Fruit fly (Drosophila melanogaster) whole organism, prepupa: Measurements from ENCODE around the gene Dyro.

ENCODE experiments used
- Blimp-1 ChIP-seq: fragments of 200-800 bp; sonication (Bioruptor generic); optimal IDR thresholded peaks from 3 replicates; lab custom pipeline; 2017; ENCODE audit warnings: missing biosample characterization, missing genetic modification characterization, mild to moderate bottlenecking, moderate library complexity, missing genetic modification reagents
- CG10669 ChIP-seq: fragments of 200-800 bp; sonication (Bioruptor generic); optimal IDR thresholded peaks from 3 replicates; lab custom pipeline; 2018; ENCODE audit warnings: missing biosample characterization, mild to moderate bottlenecking, missing genetic modification characterization, moderate library complexity
- CG11294 ChIP-seq: fragments of 200-800 bp; sonication (Bioruptor generic); IDR thresholded peaks from 2 replicates; pipeline ENCODE4 v1.3.6; 2022; ENCODE audit warnings: missing biosample characterization, missing genetic modification characterization
- CG11762 ChIP-seq: fragments of 200-800 bp; sonication (Bioruptor generic); optimal IDR thresholded peaks from 3 replicates; lab custom pipeline; 2016; ENCODE audit warnings: missing biosample characterization, missing genetic modification characterization; ENCODE audit not compliant: insufficient read depth
- CG11902 ChIP-seq: fragments of 200-800 bp; sonication (Bioruptor generic); optimal IDR thresholded peaks from 3 replicates; lab custom pipeline; 2016; ENCODE audit warnings: missing biosample characterization, missing genetic modification characterization
- CG15336 ChIP-seq: fragments of 200-800 bp; sonication (Bioruptor generic); IDR thresholded peaks from 2 replicates; pipeline ENCODE4 v1.3.6; 2022; ENCODE audit warnings: missing biosample characterization, missing genetic modification characterization
- CG1621 ChIP-seq: fragments of 200-800 bp; sonication (Bioruptor generic); optimal IDR thresholded peaks from 3 replicates; lab custom pipeline; 2018; ENCODE audit warnings: missing biosample characterization, mild to moderate bottlenecking, missing genetic modification characterization
- CG16779 ChIP-seq: fragments of 200-800 bp; sonication (Bioruptor generic); optimal IDR thresholded peaks from 3 replicates; lab custom pipeline; 2017; ENCODE audit warnings: missing biosample characterization, mild to moderate bottlenecking, missing genetic modification characterization
- CG3032 ChIP-seq: fragments of 200-800 bp; optimal IDR thresholded peaks from 2 replicates; lab custom pipeline; 2019; ENCODE audit warnings: missing biosample characterization, mild to moderate bottlenecking, missing genetic modification characterization, moderate library complexity
- CG31627 ChIP-seq: fragments of 200-800 bp; sonication (Bioruptor generic); optimal IDR thresholded peaks from 3 replicates; lab custom pipeline; 2016; ENCODE audit warnings: missing biosample characterization, missing genetic modification characterization
- CG34406 ChIP-seq: fragments of 200-800 bp; sonication (Bioruptor generic); optimal IDR thresholded peaks from 3 replicates; lab custom pipeline; 2016; ENCODE audit warnings: missing biosample characterization, missing genetic modification characterization
- CG3919 ChIP-seq: fragments of 200-800 bp; sonication (Bioruptor generic); optimal IDR thresholded peaks from 3 replicates; lab custom pipeline; 2016; ENCODE audit warnings: missing biosample characterization, missing genetic modification characterization
- CG4318 ChIP-seq: fragments of 200-800 bp; sonication (Bioruptor generic); optimal IDR thresholded peaks from 3 replicates; lab custom pipeline; 2017; ENCODE audit warnings: missing biosample characterization, mild to moderate bottlenecking, missing genetic modification characterization
- CG6163 ChIP-seq: fragments of 200-800 bp; sonication (Bioruptor generic); IDR thresholded peaks from 3 replicates; pipeline ENCODE4 v1.3.6; 2022; ENCODE audit warnings: missing biosample characterization, missing genetic modification characterization
- CG6276 ChIP-seq: fragments of 200-800 bp; sonication (Bioruptor generic); optimal IDR thresholded peaks from 2 replicates; lab custom pipeline; 2017; ENCODE audit warnings: missing biosample characterization, mild to moderate bottlenecking, missing genetic modification characterization
- CG6808 ChIP-seq: fragments of 200-800 bp; sonication (Bioruptor generic); optimal IDR thresholded peaks from 3 replicates; lab custom pipeline; 2017; ENCODE audit warnings: missing biosample characterization, missing genetic modification characterization, mild to moderate bottlenecking, moderate library complexity, missing genetic modification reagents
- CG7368 ChIP-seq: fragments of 200-800 bp; sonication (Bioruptor generic); optimal IDR thresholded peaks from 3 replicates; lab custom pipeline; 2016; ENCODE audit warnings: missing biosample characterization, missing genetic modification characterization
- CG8119 ChIP-seq: fragments of 200-800 bp; sonication (Bioruptor generic); IDR thresholded peaks from 3 replicates; pipeline ENCODE4 v1.3.6; 2022; ENCODE audit warnings: missing biosample characterization, missing genetic modification characterization
- CG8319 ChIP-seq: fragments of 200-800 bp; sonication (Bioruptor generic); optimal IDR thresholded peaks from 3 replicates; lab custom pipeline; 2016; ENCODE audit warnings: missing biosample characterization, missing genetic modification characterization
- CG9139 ChIP-seq: fragments of 200-800 bp; sonication (Bioruptor generic); optimal IDR thresholded peaks from 3 replicates; lab custom pipeline; 2017; ENCODE audit warnings: missing biosample characterization, mild to moderate bottlenecking, missing genetic modification characterization
- Eip75B ChIP-seq: fragments of 200-800 bp; sonication (Bioruptor generic); optimal IDR thresholded peaks from 3 replicates; lab custom pipeline; 2016; ENCODE audit warnings: missing biosample characterization, missing genetic modification characterization
- Eip93F ChIP-seq: fragments of 200-800 bp; sonication (Bioruptor generic); optimal IDR thresholded peaks from 2 replicates; lab custom pipeline; 2016; ENCODE audit warnings: missing biosample characterization, mild to moderate bottlenecking, missing genetic modification characterization
- Ets21C ChIP-seq: fragments of 200-800 bp; sonication (Bioruptor generic); optimal IDR thresholded peaks from 3 replicates; lab custom pipeline; 2016; ENCODE audit warnings: missing biosample characterization, missing genetic modification characterization
- Ets96B ChIP-seq: fragments of 200-800 bp; optimal IDR thresholded peaks from 2 replicates; lab custom pipeline; 2019; ENCODE audit warnings: missing biosample characterization, mild to moderate bottlenecking, missing genetic modification characterization, moderate library complexity
- Gug ChIP-seq: fragments of 200-800 bp; sonication (Bioruptor generic); IDR thresholded peaks from 2 replicates; pipeline ENCODE4 v1.3.6; 2022; ENCODE audit warnings: missing biosample characterization, missing genetic modification characterization
- Hr38 ChIP-seq: sonication (Bioruptor generic); optimal IDR thresholded peaks from 2 replicates; lab custom pipeline; 2016; ENCODE audit warnings: missing biosample characterization, missing genetic modification characterization
- Hr4 ChIP-seq: fragments of 200-800 bp; sonication (Bioruptor generic); optimal IDR thresholded peaks from 3 replicates; lab custom pipeline; 2016; ENCODE audit warnings: missing biosample characterization, missing genetic modification characterization
- Met ChIP-seq: fragments of 200-800 bp; sonication (Bioruptor generic); optimal IDR thresholded peaks from 3 replicates; lab custom pipeline; 2016; ENCODE audit warnings: missing biosample characterization, missing genetic modification characterization
- Smox ChIP-seq: fragments of 200-800 bp; sonication (Bioruptor generic); optimal IDR thresholded peaks from 3 replicates; lab custom pipeline; 2016; ENCODE audit warnings: missing biosample characterization, missing genetic modification characterization
- Sox102F ChIP-seq: fragments of 200-800 bp; sonication (Bioruptor generic); optimal IDR thresholded peaks from 2 replicates; lab custom pipeline; 2016; ENCODE audit warnings: missing biosample characterization, mild to moderate bottlenecking, missing genetic modification characterization
- Sox14 ChIP-seq: fragments of 200-800 bp; sonication (Bioruptor generic); optimal IDR thresholded peaks from 3 replicates; lab custom pipeline; 2016; ENCODE audit warnings: missing biosample characterization, missing genetic modification characterization
- Sox15 ChIP-seq: fragments of 200-800 bp; sonication (Bioruptor generic); optimal IDR thresholded peaks from 3 replicates; lab custom pipeline; 2016; ENCODE audit warnings: missing biosample characterization, missing genetic modification characterization
- achi ChIP-seq: fragments of 200-800 bp; sonication (Bioruptor generic); optimal IDR thresholded peaks from 3 replicates; lab custom pipeline; 2016; ENCODE audit warnings: missing biosample characterization, missing genetic modification characterization
- cyc ChIP-seq: fragments of 200-800 bp; sonication (Bioruptor generic); optimal IDR thresholded peaks from 3 replicates; lab custom pipeline; 2016; ENCODE audit warnings: missing biosample characterization, missing genetic modification characterization
- dac ChIP-seq: fragments of 200-800 bp; sonication (Bioruptor generic); optimal IDR thresholded peaks from 2 replicates; lab custom pipeline; 2017; ENCODE audit warnings: missing biosample characterization, mild to moderate bottlenecking, missing genetic modification characterization
- dsx ChIP-seq: fragments of 200-800 bp; optimal IDR thresholded peaks from 3 replicates; lab custom pipeline; 2019; ENCODE audit warnings: missing biosample characterization, mild to moderate bottlenecking, missing genetic modification characterization, moderate library complexity; ENCODE audit not compliant: poor library complexity, severe bottlenecking
- esn ChIP-seq: fragments of 200-800 bp; sonication (Bioruptor generic); optimal IDR thresholded peaks from 2 replicates; lab custom pipeline; 2016; ENCODE audit warnings: missing biosample characterization, mild to moderate bottlenecking, missing genetic modification characterization, moderate library complexity
- fd59A ChIP-seq: fragments of 200-800 bp; sonication (Bioruptor generic); optimal IDR thresholded peaks from 2 replicates; lab custom pipeline; 2017; ENCODE audit warnings: missing biosample characterization, mild to moderate bottlenecking, missing genetic modification characterization, missing genetic modification reagents
- fd85E ChIP-seq: fragments of 200-800 bp; sonication (Bioruptor generic); optimal IDR thresholded peaks from 3 replicates; lab custom pipeline; 2016; ENCODE audit warnings: missing biosample characterization, missing genetic modification characterization
- lz ChIP-seq: fragments of 200-800 bp; sonication (Bioruptor generic); optimal IDR thresholded peaks from 3 replicates; lab custom pipeline; 2016; ENCODE audit warnings: missing biosample characterization, missing genetic modification characterization
- net ChIP-seq: fragments of 200-800 bp; sonication (Bioruptor generic); optimal IDR thresholded peaks from 3 replicates; lab custom pipeline; 2016; ENCODE audit warnings: missing biosample characterization, missing genetic modification characterization
- pdm3 ChIP-seq: fragments of 200-800 bp; sonication (Bioruptor generic); optimal IDR thresholded peaks from 3 replicates; lab custom pipeline; 2016; ENCODE audit warnings: missing biosample characterization, missing genetic modification characterization
- spab ChIP-seq: fragments of 200-800 bp; sonication (Bioruptor generic); optimal IDR thresholded peaks from 2 replicates; lab custom pipeline; 2017; ENCODE audit warnings: missing biosample characterization, mild to moderate bottlenecking, missing genetic modification characterization, missing genetic modification reagents
- ss ChIP-seq, 2 experiments: fragments of 200-800 bp; sonication (Bioruptor generic); optimal IDR thresholded peaks; 2 replicates in 1 of 2; 3 replicates in 1 of 2; lab custom pipeline; 2017 to 2018; ENCODE audit warnings: mild to moderate bottlenecking in 2 of 2, missing biosample characterization in 2 of 2, missing genetic modification characterization in 2 of 2, moderate library complexity in 1 of 2
- svp ChIP-seq: fragments of 200-800 bp; sonication (Bioruptor generic); peaks from one replicate; lab custom pipeline; 2016; ENCODE audit warnings: missing biosample characterization, missing genetic modification characterization
- vri ChIP-seq: fragments of 200-800 bp; sonication (Bioruptor generic); optimal IDR thresholded peaks from 3 replicates; lab custom pipeline; 2016; ENCODE audit warnings: missing biosample characterization, mild to moderate bottlenecking, missing genetic modification characterization

Dyro gene

DNA sequence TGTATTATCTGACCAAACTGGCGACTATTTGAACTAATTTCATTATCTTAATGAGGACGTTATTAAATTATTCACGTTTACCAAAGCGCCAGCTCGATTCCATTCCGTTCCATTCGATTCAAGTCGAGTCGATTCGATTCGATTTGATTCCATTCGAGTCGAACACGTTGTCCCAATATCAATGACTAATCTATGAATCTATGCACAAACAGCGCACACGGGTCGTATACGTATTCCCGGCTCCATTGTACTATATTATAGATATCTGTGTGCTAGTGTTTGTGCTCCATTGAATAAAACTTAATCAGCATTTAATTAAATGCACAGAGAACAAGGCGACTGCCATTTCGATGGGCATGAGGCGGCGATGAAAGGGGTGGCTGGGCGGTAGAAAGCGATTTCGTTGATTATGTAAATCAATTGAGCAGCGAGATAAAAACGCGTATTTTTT lies 56.5 kb downstream of the Dyro start:
- TF ChIP-seq CG34406 (GFP tag; lab: Kevin White, UChicago) (no peak), Hr38 (GFP tag; lab: Kevin White, UChicago) (no peak), CG4318 (GFP tag; lab: Kevin White, UChicago) (no peak), CG3032 (tag; lab: Kevin White, UChicago) (no peak), achi (GFP tag; lab: Kevin White, UChicago) (peak; percentile 9), Blimp-1 (GFP tag; lab: Kevin White, UChicago) (no peak), CG6808 (GFP tag; lab: Kevin White, UChicago) (no peak), dsx (GFP tag; lab: Kevin White, UChicago) (no peak), cyc (GFP tag; lab: Kevin White, UChicago) (no peak), fd85E (GFP tag; lab: Kevin White, UChicago) (no peak), net (GFP tag; lab: Kevin White, UChicago) (no peak), spab (GFP tag; lab: Kevin White, UChicago) (no peak), Ets96B (tag; lab: Kevin White, UChicago) (peak; percentile 7), fd59A (GFP tag; lab: Kevin White, UChicago) (no peak), vri (GFP tag; lab: Kevin White, UChicago) (peak; percentile 99), CG8119 (GFP tag; lab: Robert Waterston, UW) (no peak), CG11762 (no peak), Smox (GFP tag; lab: Kevin White, UChicago) (no peak), Ets21C (GFP tag; lab: Kevin White, UChicago) (no peak), Sox15 (GFP tag; lab: Kevin White, UChicago) (no peak), CG7368 (no peak), pdm3 (GFP tag; lab: Kevin White, UChicago) (no peak), Hr4 (GFP tag; lab: Kevin White, UChicago) (no peak), CG11294 (GFP tag; lab: Robert Waterston, UW) (no peak), Sox102F (no peak), CG3919 (GFP tag; lab: Kevin White, UChicago) (no peak), CG8319 (GFP tag; lab: Kevin White, UChicago) (no peak), CG15336 (GFP tag; lab: Robert Waterston, UW) (no peak), CG9139 (GFP tag; lab: Kevin White, UChicago) (no peak), Met (GFP tag; lab: Kevin White, UChicago) (no peak), CG16779 (tag; lab: Kevin White, UChicago) (no peak), ss (GFP tag; optimal IDR thresholded peaks at IDR 0.05; lab: Kevin White, UChicago) (peak in 1 of 2 experiments; percentile 23), CG1621 (tag; lab: Kevin White, UChicago) (no peak), svp (GFP tag; lab: Kevin White, UChicago) (no peak), CG10669 (no peak), lz (GFP tag; lab: Kevin White, UChicago) (no peak), CG31627 (GFP tag; lab: Kevin White, UChicago) (no peak), CG11902 (GFP tag; lab: Kevin White, UChicago) (no peak), Gug (GFP tag; lab: Robert Waterston, UW) (no peak; the same call in 1 of the 2 replicates), Eip75B (no peak), Eip93F (GFP tag; lab: Kevin White, UChicago) (peak; percentile 79), CG6276 (GFP tag; lab: Kevin White, UChicago) (peak; percentile 2), dac (GFP tag; lab: Kevin White, UChicago) (no peak), Sox14 (GFP tag; lab: Kevin White, UChicago) (peak; percentile 45), esn (GFP tag; lab: Kevin White, UChicago) (no peak), CG6163 (GFP tag; lab: Robert Waterston, UW) (no peak)
- TF ChIP-seq, all 60 proteins: peak for 7
